Fruit fly (Drosophila melanogaster) ovary, adult (tissue): ENCODE measurements around the gene Socs36E.

ENCODE experiments used
- CG17801 ChIP-seq: fragments of 200-800 bp; optimal IDR thresholded peaks from 2 replicates; lab custom pipeline; 2019; ENCODE audit warnings: missing biosample characterization, mild to moderate bottlenecking, missing genetic modification characterization, moderate library complexity; ENCODE audit not compliant: partially characterized antibody

Gene Socs36E

dm6 chr2L:18119643-18120042 lies 32.6 kb downstream of the Socs36E start, which contains the start of gene CG5758:
Gene CG5758, plus strand, starts transcription at chr2L:18119995.
- TF ChIP-seq CG17801: no peak

dm6 chr2L:18115104-18115503 lies 37.1 kb downstream of the Socs36E start:
- no peak for TF ChIP-seq CG17801

- TF ChIP-seq CG17801: no peak
Measured at dm6 chr2L:18114176-18114703, 38.0 kb downstream of the Socs36E start, which contains the start of gene CG15152. Gene CG15152, plus strand, starts transcription at chr2L:18114547.

dm6 chr2L:18113079-18113478 lies 39.1 kb downstream of the Socs36E start, which contains the start of gene CG44476:
Gene CG44476, minus strand, starts transcription at chr2L:18113179.
- no peak for TF ChIP-seq CG17801

dm6 chr2L:18112435-18112834 lies 39.8 kb downstream of the Socs36E start:
- TF ChIP-seq CG17801: no peak

dm6 chr2L:18096268-18096667 lies 55.9 kb downstream of the Socs36E start, which contains the start of gene Slc25A46b:
Gene Slc25A46b, plus strand, starts transcription at chr2L:18096568.
- TF ChIP-seq CG17801: no peak

- TF ChIP-seq CG17801: no peak
Measured at dm6 chr2L:18092156-18092555, 60.1 kb downstream of the Socs36E start, which contains the start of gene CG15153. Gene CG15153, minus strand, starts transcription at chr2L:18092256.

- TF ChIP-seq CG17801: no peak
Measured at dm6 chr2L:18091705-18092104, 60.5 kb downstream of the Socs36E start.
